Worm (Caenorhabditis elegans) whole organism, mixed stage, embryonic: ENCODE data around the gene par-2.

ENCODE experiments used
- flh-1 ChIP-seq: fragments of 200-800 bp; sonication (Bioruptor generic); optimal IDR thresholded peaks from 2 replicates; lab custom pipeline; 2018; ENCODE audit warnings: mild to moderate bottlenecking, missing genetic modification characterization, moderate library complexity, missing compliant biosample characterization
- mab-5 ChIP-seq: fragments of 150-350 bp; optimal IDR thresholded peaks from 2 replicates; lab custom pipeline; 2014; ENCODE audit warnings: missing biosample characterization, missing genetic modification characterization
- nhr-12 ChIP-seq: fragments of 150-350 bp; optimal IDR thresholded peaks from 2 replicates; lab custom pipeline; 2014; ENCODE audit warnings: missing biosample characterization, missing genetic modification characterization
- nhr-237 ChIP-seq: fragments of 150-350 bp; optimal IDR thresholded peaks from 2 replicates; lab custom pipeline; 2014; ENCODE audit warnings: missing biosample characterization, missing genetic modification characterization
- nhr-76 ChIP-seq: sonication (generic microtip); optimal IDR thresholded peaks from 2 replicates; lab custom pipeline; 2017; ENCODE audit warnings: missing biosample characterization, missing genetic modification characterization
- snpc-4 ChIP-seq: fragments of 150-350 bp; optimal IDR thresholded peaks from 2 replicates; lab custom pipeline; 2014; ENCODE audit warnings: missing biosample characterization, missing genetic modification characterization
- unc-39 ChIP-seq: fragments of 150-350 bp; optimal IDR thresholded peaks from 2 replicates; lab custom pipeline; 2014; ENCODE audit warnings: missing biosample characterization, missing genetic modification characterization
- ztf-11 ChIP-seq: fragments of 150-350 bp; optimal IDR thresholded peaks from 2 replicates; lab custom pipeline; 2014; ENCODE audit warnings: missing biosample characterization, missing genetic modification characterization

DNA sequence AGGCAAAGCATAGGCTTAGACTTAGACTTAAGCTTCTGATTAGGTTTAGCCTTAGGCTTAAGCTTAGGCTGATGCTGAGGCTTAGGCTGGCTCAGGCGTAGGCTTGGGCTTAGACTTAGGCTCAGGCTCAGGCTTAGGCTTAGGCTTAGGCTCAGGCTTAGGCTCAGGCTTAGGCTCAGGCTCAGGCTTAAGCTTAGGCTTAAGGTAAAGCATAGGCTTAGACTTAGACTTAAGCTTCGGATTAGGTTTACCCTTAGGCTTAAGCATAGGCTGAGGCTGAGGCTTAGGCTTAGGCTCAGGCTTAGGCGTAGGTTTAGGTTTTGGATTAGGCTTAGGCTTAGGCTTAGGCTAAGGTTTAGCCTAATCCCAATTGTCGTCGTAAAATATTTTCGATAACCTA, 18.3 kb downstream of the par-2 start:
- TF ChIP-seq snpc-4 (tag; lab: Kevin White, UChicago) (no peak), nhr-76 (no peak), nhr-12 (tag; lab: Kevin White, UChicago) (no peak), nhr-237 (no peak), ztf-11 (tag; lab: Kevin White, UChicago) (no peak), flh-1 (GFP tag; lab: Kevin White, UChicago) (no peak), unc-39 (tag; lab: Kevin White, UChicago) (no peak), mab-5 (tag; lab: Kevin White, UChicago) (no peak)
